Worm (Caenorhabditis elegans) whole organism, L2 larva: ENCODE measurements around the gene ech-1.1.

Experiments used
- alr-1 ChIP-seq: fragments of 150-350 bp; optimal IDR thresholded peaks from 2 replicates; lab custom pipeline; 2014; ENCODE audit warnings: missing biosample characterization, missing genetic modification characterization
- blmp-1 ChIP-seq: sonication (generic microtip); optimal IDR thresholded peaks from 2 replicates; lab custom pipeline; 2017; ENCODE audit warnings: missing genetic modification characterization, mild to moderate bottlenecking, missing compliant biosample characterization, antibody characterized with exemption, moderate library complexity; ENCODE audit not compliant: insufficient read depth
- ceh-82 ChIP-seq: fragments of 150-350 bp; optimal IDR thresholded peaks from 2 replicates; lab custom pipeline; 2014; ENCODE audit warnings: missing biosample characterization, missing genetic modification characterization
- dmd-4 ChIP-seq: sonication (generic microtip); optimal IDR thresholded peaks from 2 replicates; lab custom pipeline; 2017; ENCODE audit warnings: missing biosample characterization, missing genetic modification characterization
- elt-1 ChIP-seq: fragments of 150-350 bp; optimal IDR thresholded peaks from 2 replicates; lab custom pipeline; 2014; ENCODE audit warnings: missing biosample characterization, missing genetic modification characterization
- elt-3 ChIP-seq: sonication (generic microtip); optimal IDR thresholded peaks from 2 replicates; lab custom pipeline; 2017; ENCODE audit warnings: missing biosample characterization, missing genetic modification characterization
- fos-1 ChIP-seq: fragments of 150-350 bp; optimal IDR thresholded peaks from 2 replicates; lab custom pipeline; 2014; ENCODE audit warnings: missing biosample characterization, missing genetic modification characterization
- gmeb-1 ChIP-seq: fragments of 150-350 bp; optimal IDR thresholded peaks from 2 replicates; lab custom pipeline; 2014; ENCODE audit warnings: missing biosample characterization, missing genetic modification characterization
- lin-13 ChIP-seq: fragments of 150-350 bp; optimal IDR thresholded peaks from 2 replicates; lab custom pipeline; 2014; ENCODE audit warnings: missing biosample characterization, missing genetic modification reagents, missing genetic modification characterization
- mab-5 ChIP-seq: fragments of 150-350 bp; optimal IDR thresholded peaks from 2 replicates; lab custom pipeline; 2014; ENCODE audit warnings: missing biosample characterization, missing genetic modification characterization
- mdl-1 ChIP-seq, 2 experiments: fragments of 150-350 bp in 1 of 2; sonication (generic microtip) in 1 of 2; optimal IDR thresholded peaks; 2 replicates each; lab custom pipeline; 2017; ENCODE audit warnings: missing biosample characterization in 2 of 2, missing genetic modification characterization in 2 of 2
- nhr-10 ChIP-seq: sonication (generic microtip); optimal IDR thresholded peaks from 2 replicates; lab custom pipeline; 2017; ENCODE audit warnings: missing biosample characterization, missing genetic modification characterization
- nhr-11 ChIP-seq: fragments of 150-350 bp; optimal IDR thresholded peaks from 2 replicates; lab custom pipeline; 2014; ENCODE audit warnings: missing biosample characterization, missing genetic modification characterization
- nhr-12 ChIP-seq: fragments of 150-350 bp; optimal IDR thresholded peaks from 2 replicates; lab custom pipeline; 2014; ENCODE audit warnings: missing biosample characterization, missing genetic modification characterization
- nhr-21 ChIP-seq: fragments of 150-350 bp; optimal IDR thresholded peaks from 2 replicates; lab custom pipeline; 2014; ENCODE audit warnings: missing biosample characterization, missing genetic modification characterization
- nhr-23 ChIP-seq: fragments of 150-350 bp; optimal IDR thresholded peaks from 2 replicates; lab custom pipeline; 2014; ENCODE audit warnings: missing biosample characterization, missing genetic modification reagents, missing genetic modification characterization
- nhr-237 ChIP-seq: fragments of 150-350 bp; optimal IDR thresholded peaks from 2 replicates; lab custom pipeline; 2014; ENCODE audit warnings: missing biosample characterization, missing genetic modification characterization
- nhr-25 ChIP-seq: fragments of 150-350 bp; sonication (generic microtip); optimal IDR thresholded peaks from 3 replicates; lab custom pipeline; 2014; ENCODE audit warnings: missing biosample characterization, missing genetic modification characterization
- nhr-77 ChIP-seq: fragments of 150-350 bp; optimal IDR thresholded peaks from 2 replicates; lab custom pipeline; 2014; ENCODE audit warnings: missing biosample characterization, missing genetic modification characterization
- sem-4 ChIP-seq: fragments of 150-350 bp; optimal IDR thresholded peaks from 2 replicates; lab custom pipeline; 2014; ENCODE audit warnings: missing biosample characterization, missing genetic modification reagents, missing genetic modification characterization
- skn-1 ChIP-seq: sonication (generic microtip); optimal IDR thresholded peaks from 2 replicates; lab custom pipeline; 2017; ENCODE audit warnings: missing biosample characterization, missing genetic modification characterization
- sma-3 ChIP-seq: sonication (generic microtip); optimal IDR thresholded peaks from 2 replicates; lab custom pipeline; 2016; ENCODE audit warnings: missing genetic modification reagents, missing genetic modification characterization, missing compliant biosample characterization
- sma-9 ChIP-seq, 2 experiments: fragments of 150-350 bp in 1 of 2; sonication (generic microtip) in 1 of 2; optimal IDR thresholded peaks; 2 replicates each; lab custom pipeline; 2014 to 2016; ENCODE audit warnings: missing genetic modification characterization in 2 of 2, mild to moderate bottlenecking in 1 of 2, missing biosample characterization in 1 of 2, missing compliant biosample characterization in 1 of 2, missing genetic modification reagents in 1 of 2, moderate library complexity in 1 of 2
- unc-39 ChIP-seq: fragments of 150-350 bp; optimal IDR thresholded peaks from 2 replicates; lab custom pipeline; 2014; ENCODE audit warnings: missing biosample characterization, missing genetic modification characterization
- unc-55 ChIP-seq: fragments of 150-350 bp; sonication (generic microtip); optimal IDR thresholded peaks from 3 replicates; lab custom pipeline; 2014; ENCODE audit warnings: missing biosample characterization, missing genetic modification reagents, missing genetic modification characterization
- unc-62 ChIP-seq: fragments of 150-350 bp; optimal IDR thresholded peaks from 2 replicates; lab custom pipeline; 2014; ENCODE audit warnings: missing biosample characterization, missing genetic modification reagents, missing genetic modification characterization
- ztf-11 ChIP-seq: sonication (generic microtip); optimal IDR thresholded peaks from 2 replicates; lab custom pipeline; 2017; ENCODE audit warnings: missing biosample characterization, missing genetic modification characterization

ech-1.1 gene

ce11 chrV:15384733-15385132, 23.4 kb upstream of the ech-1.1 start, which contains the start of gene str-102:
str-102 (plus strand) TSS chrV:15385033.
- no peak for TF ChIP-seq unc-55
- no peak for TF ChIP-seq sma-3
- TF ChIP-seq nhr-25 (tag; lab: Kevin White, UChicago), result no peak
- TF ChIP-seq ceh-82 (tag; lab: Kevin White, UChicago), result no peak
- TF ChIP-seq dmd-4, result no peak
- no peak for TF ChIP-seq nhr-10 (tag; lab: Kevin White, UChicago)
- no peak for TF ChIP-seq skn-1 (tag; lab: Kevin White, UChicago)
- TF ChIP-seq nhr-77 (tag; lab: Kevin White, UChicago), result no peak
- TF ChIP-seq alr-1, result no peak
- TF ChIP-seq unc-39 (tag; lab: Kevin White, UChicago), result no peak
- TF ChIP-seq ztf-11 (tag; lab: Kevin White, UChicago), result no peak
- no peak for TF ChIP-seq lin-13
- no peak for TF ChIP-seq sma-9 (GFP tag; optimal IDR thresholded peaks at IDR 0.05; lab: Kevin White, UChicago)
- no peak for TF ChIP-seq sma-9 (tag; optimal IDR thresholded peaks at IDR 0.05; lab: Kevin White, UChicago)
- no peak for TF ChIP-seq gmeb-1 (tag; lab: Kevin White, UChicago)
- no peak for TF ChIP-seq elt-3 (tag; lab: Kevin White, UChicago)
- TF ChIP-seq elt-1 (tag; lab: Kevin White, UChicago), result no peak
- TF ChIP-seq nhr-21 (tag; lab: Kevin White, UChicago), result no peak
- TF ChIP-seq nhr-11, result no peak
- TF ChIP-seq mdl-1 (tag; optimal IDR thresholded peaks at IDR 0.05; lab: Kevin White, UChicago), result no peak

- TF ChIP-seq nhr-23 (tag; lab: Kevin White, UChicago), result no peak
- TF ChIP-seq, all 48 proteins: peak for 0
Observed at ce11 chrV:15383739-15384138, 22.4 kb upstream of the ech-1.1 start, which contains the start of gene str-88. str-88 (minus strand) TSS chrV:15383839.

ce11 chrV:15380857-15381256, 19.5 kb upstream of the ech-1.1 start, which contains the start of gene dhs-23:
dhs-23 (plus strand) TSS chrV:15381219.
- peak; percentile 1 for TF ChIP-seq fos-1 (tag; lab: Kevin White, UChicago)
- no peak for TF ChIP-seq nhr-12 (tag; lab: Kevin White, UChicago)
- no peak for TF ChIP-seq nhr-21 (tag; lab: Kevin White, UChicago)

ce11 chrV:15379817-15380216, 18.5 kb upstream of the ech-1.1 start, which contains the start of gene srh-251:
srh-251 (minus strand) TSS chrV:15379917.
- no peak for TF ChIP-seq gmeb-1 (tag; lab: Kevin White, UChicago)
- no peak for TF ChIP-seq nhr-237
- TF ChIP-seq nhr-77 (tag; lab: Kevin White, UChicago), result no peak
- no peak for TF ChIP-seq nhr-23 (tag; lab: Kevin White, UChicago)

ce11 chrV:15377903-15378302, 16.6 kb upstream of the ech-1.1 start, which contains the start of gene srh-122:
srh-122 (minus strand) TSS chrV:15378003.
- no peak for TF ChIP-seq ceh-82 (tag; lab: Kevin White, UChicago)

ce11 chrV:15376223-15376622, 14.9 kb upstream of the ech-1.1 start, which contains the start of gene srh-52:
srh-52 (minus strand) TSS chrV:15376323.
- TF ChIP-seq mab-5, result no peak
- no peak for TF ChIP-seq ztf-11 (tag; lab: Kevin White, UChicago)
- TF ChIP-seq skn-1 (tag; lab: Kevin White, UChicago), result no peak
- TF ChIP-seq nhr-12 (tag; lab: Kevin White, UChicago), result no peak

- TF ChIP-seq nhr-21 (tag; lab: Kevin White, UChicago) (no peak), nhr-11 (no peak), sem-4 (tag; lab: Kevin White, UChicago) (no peak), nhr-77 (tag; lab: Kevin White, UChicago) (no peak), nhr-12 (tag; lab: Kevin White, UChicago) (no peak), blmp-1 (tag; lab: Kevin White, UChicago) (no peak), unc-62 (GFP tag; lab: Kevin White, UChicago) (no peak), dmd-4 (no peak), nhr-237 (no peak), mab-5 (no peak), elt-3 (tag; lab: Kevin White, UChicago) (no peak), unc-55 (no peak)
Observed at ce11 chrV:15369707-15370106, 8.4 kb upstream of the ech-1.1 start, which contains the start of gene nhr-269. nhr-269 (minus strand) TSS chrV:15369807.
